Worm (Caenorhabditis elegans) whole organism, L1 larva: ENCODE data around the gene Y94H6A.2.

Experiments
- C16A3.4 ChIP-seq: fragments of 150-350 bp; optimal IDR thresholded peaks from 2 replicates; lab custom pipeline; 2014; ENCODE audit warnings: missing biosample characterization, missing genetic modification characterization
- C34B4.2 ChIP-seq: sonication (generic microtip); optimal IDR thresholded peaks from 2 replicates; lab custom pipeline; 2017; ENCODE audit warnings: mild to moderate bottlenecking, missing genetic modification characterization, missing compliant biosample characterization
- aha-1 ChIP-seq: fragments of 150-350 bp; optimal IDR thresholded peaks from 2 replicates; lab custom pipeline; 2014; ENCODE audit warnings: missing biosample characterization, missing genetic modification characterization
- aly-2 ChIP-seq: fragments of 150-350 bp; optimal IDR thresholded peaks from 2 replicates; lab custom pipeline; 2014; ENCODE audit warnings: missing biosample characterization, missing genetic modification characterization
- ceh-88 ChIP-seq: fragments of 200-800 bp; sonication (Bioruptor generic); IDR thresholded peaks from 2 replicates; pipeline ENCODE4 v1.3.6; 2022; ENCODE audit warnings: missing genetic modification characterization, missing compliant biosample characterization
- ceh-90 ChIP-seq: sonication (generic microtip); optimal IDR thresholded peaks from 2 replicates; lab custom pipeline; 2016; ENCODE audit warnings: missing genetic modification characterization, missing compliant biosample characterization
- dpl-1 ChIP-seq, 3 experiments: fragments of 150-350 bp in 2 of 3; sonication (generic microtip) in 1 of 3; optimal IDR thresholded peaks; 2 replicates each; lab custom pipeline; 2014 to 2017; ENCODE audit warnings: missing biosample characterization in 3 of 3, missing genetic modification characterization in 3 of 3, missing genetic modification reagents in 3 of 3
- dsc-1 ChIP-seq: sonication (generic microtip); optimal IDR thresholded peaks from 2 replicates; lab custom pipeline; 2016; ENCODE audit warnings: mild to moderate bottlenecking, missing genetic modification characterization, missing compliant biosample characterization
- efl-1 ChIP-seq, 4 experiments: fragments of 150-350 bp; optimal IDR thresholded peaks in 3 of 4; peaks in 1 of 4; 1 replicate in 1 of 4; 2 replicates in 3 of 4; lab custom pipeline; 2014; ENCODE audit warnings: missing biosample characterization in 2 of 4, missing genetic modification characterization in 2 of 4, missing genetic modification reagents in 2 of 4
- egl-13 ChIP-seq: sonication (generic microtip); optimal IDR thresholded peaks from 2 replicates; lab custom pipeline; 2016; ENCODE audit warnings: missing genotype, missing genetic modification reagents, missing genetic modification characterization, missing compliant biosample characterization
- egl-27 ChIP-seq, 2 experiments: fragments of 150-350 bp in 1 of 2; sonication (generic microtip); optimal IDR thresholded peaks; 3 replicates each; lab custom pipeline; 2017 to 2018; ENCODE audit warnings: missing biosample characterization in 2 of 2, missing genetic modification characterization in 2 of 2, missing genetic modification reagents in 2 of 2
- elt-2 ChIP-seq: sonication (generic microtip); optimal IDR thresholded peaks from 2 replicates; lab custom pipeline; 2016; ENCODE audit warnings: missing genetic modification characterization, mild to moderate bottlenecking, inconsistent platforms, missing compliant biosample characterization, missing genetic modification reagents
- elt-3 ChIP-seq, 6 experiments: fragments of 150-350 bp in 1 of 6; sonication (generic microtip); optimal IDR thresholded peaks; 2 replicates each; lab custom pipeline; 2017 to 2018; ENCODE audit warnings: missing biosample characterization in 6 of 6, missing genetic modification characterization in 6 of 6, inconsistent platforms in 1 of 6
- ets-5 ChIP-seq: fragments of 200-800 bp; sonication (Bioruptor generic); IDR thresholded peaks from 2 replicates; pipeline ENCODE4 v1.3.6; 2022; ENCODE audit warnings: missing genetic modification characterization, missing compliant biosample characterization
- fkh-4 ChIP-seq: sonication (generic microtip); optimal IDR thresholded peaks from 2 replicates; lab custom pipeline; 2016; ENCODE audit warnings: missing compliant biosample characterization, missing genetic modification characterization, borderline replicate concordance
- fkh-8 ChIP-seq: sonication (generic microtip); optimal IDR thresholded peaks from 2 replicates; lab custom pipeline; 2016; ENCODE audit warnings: mild to moderate bottlenecking, missing genetic modification characterization, missing compliant biosample characterization
- fos-1 ChIP-seq: fragments of 150-350 bp; optimal IDR thresholded peaks from 2 replicates; lab custom pipeline; 2014; ENCODE audit warnings: missing biosample characterization, missing genetic modification characterization
- grh-1 ChIP-seq: fragments of 200-800 bp; sonication (Bioruptor generic); IDR thresholded peaks from 2 replicates; pipeline ENCODE4 v1.3.6; 2022; ENCODE audit warnings: missing genetic modification reagents, missing genetic modification characterization, missing compliant biosample characterization
- hlh-17 ChIP-seq: fragments of 200-800 bp; sonication (Bioruptor generic); optimal IDR thresholded peaks from 2 replicates; lab custom pipeline; 2018; ENCODE audit warnings: missing genetic modification characterization, mild to moderate bottlenecking, missing compliant biosample characterization, moderate library complexity, borderline replicate concordance
- hpl-2 ChIP-seq: fragments of 150-350 bp; optimal IDR thresholded peaks from 2 replicates; lab custom pipeline; 2014; ENCODE audit warnings: missing biosample characterization, missing genetic modification reagents, missing genetic modification characterization
- irx-1 ChIP-seq: sonication (generic microtip); optimal IDR thresholded peaks from 2 replicates; lab custom pipeline; 2016; ENCODE audit warnings: missing genetic modification characterization, missing compliant biosample characterization
- isw-1 ChIP-seq: fragments of 200-800 bp; sonication (Bioruptor generic); IDR thresholded peaks from 2 replicates; pipeline ENCODE4 v1.3.6; 2022; ENCODE audit warnings: missing genetic modification characterization, missing compliant biosample characterization
- jun-1 ChIP-seq: fragments of 150-350 bp; optimal IDR thresholded peaks from 2 replicates; lab custom pipeline; 2014; ENCODE audit warnings: missing biosample characterization, missing genetic modification reagents, missing genetic modification characterization
- lin-15B ChIP-seq: fragments of 150-350 bp; sonication (generic microtip); optimal IDR thresholded peaks from 3 replicates; lab custom pipeline; 2014; ENCODE audit warnings: missing biosample characterization, missing genetic modification characterization
- lin-35 ChIP-seq, 2 experiments: fragments of 150-350 bp; optimal IDR thresholded peaks; 2 replicates each; lab custom pipeline; 2014; ENCODE audit warnings: missing biosample characterization in 2 of 2, missing genetic modification characterization in 2 of 2, missing genetic modification reagents in 2 of 2
- lin-39 ChIP-seq: fragments of 150-350 bp; optimal IDR thresholded peaks from 2 replicates; lab custom pipeline; 2014; ENCODE audit warnings: missing biosample characterization, missing genetic modification reagents, missing genetic modification characterization
- lsy-2 ChIP-seq, 2 experiments: fragments of 150-350 bp; optimal IDR thresholded peaks; 2 replicates each; lab custom pipeline; 2014; ENCODE audit warnings: missing biosample characterization in 2 of 2, missing genetic modification characterization in 2 of 2
- mab-9 ChIP-seq: fragments of 200-800 bp; sonication (Bioruptor generic); IDR thresholded peaks from 2 replicates; pipeline ENCODE4 v1.3.6; 2022; ENCODE audit warnings: missing genetic modification reagents, missing genetic modification characterization, missing compliant biosample characterization
- mef-2 ChIP-seq: fragments of 150-350 bp; optimal IDR thresholded peaks from 2 replicates; lab custom pipeline; 2014; ENCODE audit warnings: missing biosample characterization, missing genetic modification characterization
- nhr-11 ChIP-seq: fragments of 150-350 bp; optimal IDR thresholded peaks from 2 replicates; lab custom pipeline; 2014; ENCODE audit warnings: missing biosample characterization, missing genetic modification characterization
- nhr-12 ChIP-seq: sonication (generic microtip); optimal IDR thresholded peaks from 2 replicates; lab custom pipeline; 2017; ENCODE audit warnings: missing biosample characterization, missing genetic modification characterization
- nhr-237 ChIP-seq: fragments of 150-350 bp; optimal IDR thresholded peaks from 2 replicates; lab custom pipeline; 2014; ENCODE audit warnings: missing biosample characterization, missing genetic modification characterization
- nhr-47 ChIP-seq: sonication (generic microtip); optimal IDR thresholded peaks from 2 replicates; lab custom pipeline; 2016; ENCODE audit warnings: mild to moderate bottlenecking, missing genetic modification characterization, moderate library complexity, missing compliant biosample characterization
- nhr-71 ChIP-seq: sonication (generic microtip); optimal IDR thresholded peaks from 2 replicates; lab custom pipeline; 2016; ENCODE audit warnings: mild to moderate bottlenecking, missing genetic modification characterization, moderate library complexity, missing compliant biosample characterization
- nhr-76 ChIP-seq: sonication (generic microtip); optimal IDR thresholded peaks from 2 replicates; lab custom pipeline; 2017; ENCODE audit warnings: missing biosample characterization, missing genetic modification characterization
- nhr-85 ChIP-seq: sonication (generic microtip); peaks from one replicate; lab custom pipeline; 2016; ENCODE audit warnings: missing genetic modification characterization, inconsistent platforms, missing compliant biosample characterization
- pag-3 ChIP-seq: sonication (generic microtip); optimal IDR thresholded peaks from 2 replicates; lab custom pipeline; 2017; ENCODE audit warnings: missing genetic modification characterization, mild to moderate bottlenecking, missing compliant biosample characterization, antibody characterized with exemption, borderline replicate concordance; ENCODE audit not compliant: insufficient read depth
- pax-3 ChIP-seq: fragments of 200-800 bp; sonication (Bioruptor generic); optimal IDR thresholded peaks from 2 replicates; lab custom pipeline; 2018; ENCODE audit warnings: mild to moderate bottlenecking, missing genetic modification characterization, moderate library complexity, missing compliant biosample characterization
- rnt-1 ChIP-seq: sonication (generic microtip); optimal IDR thresholded peaks from 2 replicates; lab custom pipeline; 2016; ENCODE audit warnings: mild to moderate bottlenecking, missing genetic modification characterization, moderate library complexity, missing compliant biosample characterization
- skn-1 ChIP-seq: fragments of 150-350 bp; optimal IDR thresholded peaks from 2 replicates; lab custom pipeline; 2014; ENCODE audit warnings: missing biosample characterization, missing genetic modification characterization
- snpc-4 ChIP-seq: fragments of 150-350 bp; optimal IDR thresholded peaks from 2 replicates; lab custom pipeline; 2014; ENCODE audit warnings: missing biosample characterization, missing genetic modification characterization
- sox-4 ChIP-seq: sonication (generic microtip); optimal IDR thresholded peaks from 2 replicates; lab custom pipeline; 2016; ENCODE audit warnings: missing genetic modification characterization, missing compliant biosample characterization
- swsn-7 ChIP-seq: sonication (generic microtip); optimal IDR thresholded peaks from 2 replicates; lab custom pipeline; 2016; ENCODE audit warnings: missing genetic modification characterization, missing compliant biosample characterization
- unc-130 ChIP-seq: fragments of 150-350 bp; optimal IDR thresholded peaks from 2 replicates; lab custom pipeline; 2017; ENCODE audit warnings: missing biosample characterization, missing genetic modification characterization, inconsistent platforms
- unc-30 ChIP-seq: sonication (generic microtip); optimal IDR thresholded peaks from 2 replicates; lab custom pipeline; 2017; ENCODE audit warnings: missing biosample characterization, missing genetic modification characterization
- unc-98 ChIP-seq: fragments of 200-800 bp; sonication (Bioruptor generic); IDR thresholded peaks from 2 replicates; pipeline ENCODE4 v1.3.6; 2022; ENCODE audit warnings: missing genetic modification characterization, missing compliant biosample characterization
- zag-1 ChIP-seq: fragments of 150-350 bp; optimal IDR thresholded peaks from 2 replicates; lab custom pipeline; 2014; ENCODE audit warnings: missing biosample characterization, missing genetic modification characterization
- zip-4 ChIP-seq: fragments of 200-800 bp; sonication (Bioruptor generic); optimal IDR thresholded peaks from 2 replicates; lab custom pipeline; 2018; ENCODE audit warnings: mild to moderate bottlenecking, missing genetic modification characterization, moderate library complexity, missing compliant biosample characterization
- ztf-11 ChIP-seq, 2 experiments: sonication (generic microtip); optimal IDR thresholded peaks; 2 replicates each; lab custom pipeline; 2016 to 2017; ENCODE audit warnings: missing genetic modification characterization in 2 of 2, missing biosample characterization in 1 of 2, missing compliant biosample characterization in 1 of 2

Gene Y94H6A.2

ce11 chrIV:2707012-2707411 is 23.1 kb upstream of the Y94H6A.2 start, which contains the start of gene ubc-8:
ubc-8 (minus strand) TSS chrIV:2707238.
- no peak for TF ChIP-seq mef-2
- peak; percentile 3 for TF ChIP-seq ceh-90 (tag; lab: Kevin White, UChicago)

- peak; percentile 84 to 90 for TF ChIP-seq efl-1 (optimal IDR thresholded peaks at IDR 0.05; lab: Kevin White, UChicago)
- peak; percentile 63 to 96 for TF ChIP-seq efl-1 (GFP tag; optimal IDR thresholded peaks at IDR 0.05 in 1 of 2; lab: Kevin White, UChicago)
- TF ChIP-seq lsy-2 (tag; optimal IDR thresholded peaks at IDR 0.05; lab: Kevin White, UChicago): peak; percentile 86 to 90
- peak; percentile 10 for TF ChIP-seq fkh-4 (tag; lab: Kevin White, UChicago)
- TF ChIP-seq isw-1 (GFP tag; lab: Robert Waterston, UW): peak; percentile 77
- peak; percentile 45; the same call in 1 of the 2 replicates for TF ChIP-seq grh-1 (GFP tag; lab: Robert Waterston, UW)
- peak; percentile 77 to 86 for TF ChIP-seq lin-35 (GFP tag; optimal IDR thresholded peaks at IDR 0.05; lab: Kevin White, UChicago)
- TF ChIP-seq pax-3 (tag; lab: Kevin White, UChicago): peak; percentile 83
- TF ChIP-seq irx-1 (tag; lab: Kevin White, UChicago): peak; percentile 74
- peak; percentile 46 for TF ChIP-seq ceh-90 (tag; lab: Kevin White, UChicago)
- TF ChIP-seq elt-2 (tag; lab: Kevin White, UChicago): peak; percentile 26
- no peak for TF ChIP-seq C34B4.2 (tag; lab: Kevin White, UChicago)
- peak; percentile 88 for TF ChIP-seq egl-13 (tag; lab: Kevin White, UChicago)
- peak; percentile 30 for TF ChIP-seq unc-130 (tag; lab: Kevin White, UChicago)
- peak; percentile 66 to 71 (median 68) for TF ChIP-seq dpl-1 (GFP tag; optimal IDR thresholded peaks at IDR 0.05; lab: Kevin White, UChicago)
- TF ChIP-seq zag-1 (tag; lab: Kevin White, UChicago): no peak
- TF ChIP-seq mab-9 (GFP tag; lab: Robert Waterston, UW): peak; percentile 87
- TF ChIP-seq snpc-4: peak; percentile 44
- peak; percentile 92 for TF ChIP-seq swsn-7
- peak; percentile 40 for TF ChIP-seq lin-15B (tag; lab: Kevin White, UChicago)
- peak; percentile 20 for TF ChIP-seq aha-1
- TF ChIP-seq jun-1: peak; percentile 80
- peak; percentile 73 for TF ChIP-seq dsc-1 (tag; lab: Kevin White, UChicago)
- TF ChIP-seq nhr-237 (tag; lab: Kevin White, UChicago): no peak
- TF ChIP-seq hlh-17 (GFP tag; lab: Kevin White, UChicago): no peak
- TF ChIP-seq ceh-88 (GFP tag; lab: Robert Waterston, UW): no peak
- peak in 1 of 2 experiments; percentile 81 for TF ChIP-seq ztf-11 (tag; optimal IDR thresholded peaks at IDR 0.05; lab: Kevin White, UChicago)
- TF ChIP-seq aly-2 (tag; lab: Kevin White, UChicago): peak; percentile 5
- peak; percentile 42 for TF ChIP-seq zip-4 (GFP tag; lab: Kevin White, UChicago)
- peak; percentile 97 for TF ChIP-seq nhr-71
- TF ChIP-seq unc-98 (GFP tag; lab: Robert Waterston, UW): no peak
- no peak for TF ChIP-seq unc-30 (tag; lab: Kevin White, UChicago)
- peak; percentile 40 for TF ChIP-seq fos-1 (tag; lab: Kevin White, UChicago)
- no peak for TF ChIP-seq lin-39 (tag; lab: Kevin White, UChicago)
- peak; percentile 57 for TF ChIP-seq C16A3.4 (tag; lab: Kevin White, UChicago)
- TF ChIP-seq skn-1 (tag; lab: Kevin White, UChicago): peak; percentile 43
- TF ChIP-seq fkh-8: peak; percentile 97
- no peak for TF ChIP-seq nhr-12 (tag; lab: Kevin White, UChicago)
- peak in 1 of 2 experiments; percentile 70 for TF ChIP-seq egl-27 (tag; optimal IDR thresholded peaks at IDR 0.05; lab: Kevin White, UChicago)
- TF ChIP-seq sox-4 (tag; lab: Kevin White, UChicago): peak; percentile 68
- TF ChIP-seq nhr-85 (tag; lab: Kevin White, UChicago): peak; percentile 88
- no peak for TF ChIP-seq hpl-2 (GFP tag; lab: Kevin White, UChicago)
- no peak for TF ChIP-seq ets-5 (GFP tag; lab: Robert Waterston, UW)
- TF ChIP-seq nhr-47 (tag; lab: Kevin White, UChicago): peak; percentile 93
- no peak for TF ChIP-seq nhr-76 (tag; lab: Kevin White, UChicago)
- no peak for TF ChIP-seq pag-3 (tag; lab: Kevin White, UChicago)
- TF ChIP-seq nhr-11 (tag; lab: Kevin White, UChicago): peak; percentile 47
- TF ChIP-seq rnt-1 (tag; lab: Kevin White, UChicago): peak; percentile 95
- peak in 2 of 6 experiments; percentile 26 to 28 for TF ChIP-seq elt-3 (tag; optimal IDR thresholded peaks at IDR 0.05; lab: Kevin White, UChicago)
Measured at ce11 chrIV:2708329-2708965, 21.6 kb upstream of the Y94H6A.2 start.
